Fruit fly (Drosophila melanogaster) whole organism, adult: ENCODE data around the gene Polr2H.
A peak's percentile ranks its signal among the peaks of the same experiment; 100 is the strongest.

ENCODE experiments used
- CG14711 ChIP-seq: fragments of 200-800 bp; sonication (Bioruptor generic); optimal IDR thresholded peaks from 2 replicates; lab custom pipeline; 2018; ENCODE audit warnings: missing biosample characterization, mild to moderate bottlenecking, missing genetic modification characterization, moderate library complexity
- CG33017 ChIP-seq: fragments of 200-800 bp; sonication (Bioruptor generic); optimal IDR thresholded peaks from 2 replicates; lab custom pipeline; 2018; ENCODE audit warnings: missing biosample characterization, mild to moderate bottlenecking, missing genetic modification characterization, moderate library complexity
- Mnt ChIP-seq: fragments of 200-800 bp; sonication (Bioruptor generic); optimal IDR thresholded peaks from 2 replicates; lab custom pipeline; 2016; ENCODE audit warnings: missing biosample characterization, mild to moderate bottlenecking, missing genetic modification characterization
- ovo ChIP-seq: fragments of 200-800 bp; sonication (Bioruptor generic); optimal IDR thresholded peaks from 2 replicates; lab custom pipeline; 2016; ENCODE audit warnings: missing biosample characterization, missing genetic modification characterization
- tj ChIP-seq: fragments of 200-800 bp; sonication (Bioruptor generic); optimal IDR thresholded peaks from 3 replicates; lab custom pipeline; 2017; ENCODE audit warnings: missing biosample characterization, mild to moderate bottlenecking, missing genetic modification characterization, moderate library complexity

- TF ChIP-seq Mnt (GFP tag; lab: Kevin White, UChicago) (peak; percentile 83), ovo (peak; percentile 15), CG14711 (tag; lab: Kevin White, UChicago) (peak; percentile 65), CG33017 (tag; lab: Kevin White, UChicago) (peak; percentile 34), tj (GFP tag; lab: Kevin White, UChicago) (peak; percentile 45)
Measured at dm6 chr3L:21728616-21729047, at the start of gene Polr2H, which contains the start of gene CG11247.
